Fruit fly (Drosophila melanogaster) whole organism, adult: ENCODE measurements around the gene D12.

Experiments used
- CG11617 ChIP-seq: fragments of 200-800 bp; sonication (Bioruptor generic); optimal IDR thresholded peaks from 2 replicates; lab custom pipeline; 2017; ENCODE audit warnings: mild to moderate bottlenecking, missing biosample characterization, missing genetic modification reagents, missing genetic modification characterization
- CG12768 ChIP-seq: fragments of 200-800 bp; sonication (Bioruptor generic); optimal IDR thresholded peaks from 2 replicates; lab custom pipeline; 2017; ENCODE audit warnings: missing biosample characterization, missing genetic modification characterization, mild to moderate bottlenecking, moderate library complexity, missing genetic modification reagents
- CG14711 ChIP-seq: fragments of 200-800 bp; sonication (Bioruptor generic); optimal IDR thresholded peaks from 2 replicates; lab custom pipeline; 2018; ENCODE audit warnings: missing biosample characterization, mild to moderate bottlenecking, missing genetic modification characterization, moderate library complexity
- CG1620 ChIP-seq: fragments of 200-800 bp; sonication (Bioruptor generic); optimal IDR thresholded peaks from 2 replicates; lab custom pipeline; 2016; ENCODE audit warnings: missing biosample characterization, missing genetic modification characterization
- CG33017 ChIP-seq: fragments of 200-800 bp; sonication (Bioruptor generic); optimal IDR thresholded peaks from 2 replicates; lab custom pipeline; 2018; ENCODE audit warnings: missing biosample characterization, mild to moderate bottlenecking, missing genetic modification characterization, moderate library complexity
- CG5204 ChIP-seq: fragments of 200-800 bp; sonication (Bioruptor generic); optimal IDR thresholded peaks from 2 replicates; lab custom pipeline; 2016; ENCODE audit warnings: missing biosample characterization, missing genetic modification characterization
- CG7045 ChIP-seq: fragments of 200-800 bp; sonication (Bioruptor generic); optimal IDR thresholded peaks from 2 replicates; lab custom pipeline; 2017; ENCODE audit warnings: missing biosample characterization, mild to moderate bottlenecking, missing genetic modification characterization
- CG7101 ChIP-seq: fragments of 200-800 bp; sonication (Bioruptor generic); optimal IDR thresholded peaks from 2 replicates; lab custom pipeline; 2018; ENCODE audit warnings: missing biosample characterization, mild to moderate bottlenecking, missing genetic modification characterization, moderate library complexity
- Clk ChIP-seq: fragments of 200-800 bp; sonication (Bioruptor generic); optimal IDR thresholded peaks from 2 replicates; lab custom pipeline; 2017; ENCODE audit warnings: missing biosample characterization, missing genetic modification characterization
- Crg-1 ChIP-seq: fragments of 200-800 bp; sonication (Bioruptor generic); optimal IDR thresholded peaks from 2 replicates; lab custom pipeline; 2016; ENCODE audit warnings: missing biosample characterization, missing genetic modification characterization
- Hr96 ChIP-seq: fragments of 200-800 bp; sonication (Bioruptor generic); optimal IDR thresholded peaks from 2 replicates; lab custom pipeline; 2016; ENCODE audit warnings: missing biosample characterization, missing genetic modification characterization
- Mnt ChIP-seq: fragments of 200-800 bp; sonication (Bioruptor generic); optimal IDR thresholded peaks from 2 replicates; lab custom pipeline; 2016; ENCODE audit warnings: missing biosample characterization, mild to moderate bottlenecking, missing genetic modification characterization
- bab1 ChIP-seq: fragments of 200-800 bp; sonication (Bioruptor generic); optimal IDR thresholded peaks from 3 replicates; lab custom pipeline; 2019; ENCODE audit warnings: missing biosample characterization, mild to moderate bottlenecking, missing genetic modification characterization, moderate library complexity
- cic ChIP-seq: fragments of 200-800 bp; sonication (Bioruptor generic); optimal IDR thresholded peaks from 2 replicates; lab custom pipeline; 2017; ENCODE audit warnings: missing biosample characterization, mild to moderate bottlenecking, missing genetic modification characterization, moderate library complexity
- cnc ChIP-seq, 2 experiments: fragments of >200 bp; optimal IDR thresholded peaks; 2 replicates each; lab custom pipeline; 2017
- kay ChIP-seq: fragments of 200-800 bp; sonication (Bioruptor generic); peaks from one replicate; lab custom pipeline; 2016; ENCODE audit warnings: missing biosample characterization, missing genetic modification characterization, borderline replicate concordance
- ovo ChIP-seq: fragments of 200-800 bp; sonication (Bioruptor generic); optimal IDR thresholded peaks from 2 replicates; lab custom pipeline; 2016; ENCODE audit warnings: missing biosample characterization, missing genetic modification characterization
- pad ChIP-seq: fragments of 200-800 bp; sonication (Bioruptor generic); optimal IDR thresholded peaks from 3 replicates; lab custom pipeline; 2017; ENCODE audit warnings: missing biosample characterization, missing genetic modification characterization, mild to moderate bottlenecking, moderate library complexity, missing genetic modification reagents
- tj ChIP-seq: fragments of 200-800 bp; sonication (Bioruptor generic); optimal IDR thresholded peaks from 3 replicates; lab custom pipeline; 2017; ENCODE audit warnings: missing biosample characterization, mild to moderate bottlenecking, missing genetic modification characterization, moderate library complexity
- toe ChIP-seq: fragments of 200-800 bp; sonication (Bioruptor generic); optimal IDR thresholded peaks from 2 replicates; lab custom pipeline; 2016; ENCODE audit warnings: missing biosample characterization, missing genetic modification characterization

D12 gene

DNA sequence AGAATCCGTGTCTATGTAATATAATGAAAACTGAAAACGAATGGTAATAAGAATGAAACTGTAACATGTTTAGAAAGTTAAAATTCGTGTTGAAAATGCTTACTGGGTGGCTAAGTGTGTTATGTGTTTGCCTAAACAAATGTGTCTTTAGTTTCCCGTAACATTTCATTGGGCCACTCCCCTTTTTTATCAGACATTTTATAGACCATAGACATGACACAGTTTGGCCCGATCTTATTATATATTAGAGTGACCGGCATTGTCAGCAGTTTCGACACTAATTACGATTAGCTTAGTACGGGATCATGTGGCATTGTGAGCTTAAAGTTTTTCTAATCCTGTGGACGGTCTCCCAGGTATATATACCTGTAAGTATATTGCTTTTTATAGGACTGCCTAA, 39.9 kb upstream of the D12 start, which contains the start of gene CheA29a:
Gene CheA29a (plus strand): TSS at position 301 of the 400 bp plus-strand sequence.
- TF ChIP-seq CG1620 (GFP tag; lab: Kevin White, UChicago) (no peak), Hr96 (no peak), CG7101 (no peak), CG12768 (GFP tag; lab: Kevin White, UChicago) (no peak), bab1 (GFP tag; lab: Kevin White, UChicago) (no peak), pad (GFP tag; lab: Kevin White, UChicago) (no peak), CG7045 (GFP tag; lab: Kevin White, UChicago) (no peak), CG11617 (no peak), kay (GFP tag; lab: Kevin White, UChicago) (no peak), tj (GFP tag; lab: Kevin White, UChicago) (no peak), CG33017 (no peak), toe (no peak), ovo (GFP tag; lab: Kevin White, UChicago) (no peak), Crg-1 (GFP tag; lab: Kevin White, UChicago) (no peak), CG5204 (GFP tag; lab: Kevin White, UChicago) (no peak)

dm6 chr2L:8473448-8473847, 36.3 kb upstream of the D12 start:
- TF ChIP-seq cic (GFP tag; lab: Kevin White, UChicago) (no peak), CG1620 (GFP tag; lab: Kevin White, UChicago) (no peak), Clk (no peak), cnc (optimal IDR thresholded peaks at IDR 0.05; lab: Kevin White, UChicago) (no peak), Hr96 (no peak), Mnt (GFP tag; lab: Kevin White, UChicago) (no peak), pad (GFP tag; lab: Kevin White, UChicago) (no peak), tj (GFP tag; lab: Kevin White, UChicago) (no peak), Crg-1 (GFP tag; lab: Kevin White, UChicago) (no peak), toe (no peak), ovo (GFP tag; lab: Kevin White, UChicago) (no peak), CG5204 (GFP tag; lab: Kevin White, UChicago) (no peak), kay (GFP tag; lab: Kevin White, UChicago) (no peak), CG11617 (no peak)

DNA sequence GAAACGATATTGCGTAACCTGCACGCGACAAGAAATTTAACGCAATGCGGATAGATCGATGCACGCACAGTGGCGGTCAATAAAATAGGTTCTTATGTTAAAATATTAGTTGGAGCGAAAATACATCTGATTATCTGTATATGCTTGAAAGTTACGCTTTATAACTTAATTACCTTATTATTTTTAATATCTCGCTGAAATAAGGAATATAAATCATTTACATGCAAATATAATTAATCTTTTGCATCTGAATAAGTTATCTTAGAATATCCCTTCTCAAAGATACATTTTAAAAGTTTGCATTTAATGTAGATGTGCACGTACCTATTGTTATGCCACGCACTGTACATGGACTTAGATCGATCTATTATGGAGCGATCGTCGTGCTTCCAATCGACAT, 34.5 kb upstream of the D12 start:
- TF ChIP-seq kay (GFP tag; lab: Kevin White, UChicago) (peak; percentile 20), Clk (no peak), CG1620 (GFP tag; lab: Kevin White, UChicago) (no peak), Crg-1 (GFP tag; lab: Kevin White, UChicago) (no peak), ovo (GFP tag; lab: Kevin White, UChicago) (no peak)

dm6 chr2L:8468929-8469681, 31.9 kb upstream of the D12 start:
- TF ChIP-seq Mnt (GFP tag; lab: Kevin White, UChicago) (no peak), CG12768 (GFP tag; lab: Kevin White, UChicago) (no peak), tj (GFP tag; lab: Kevin White, UChicago) (no peak), bab1 (GFP tag; lab: Kevin White, UChicago) (no peak), CG5204 (GFP tag; lab: Kevin White, UChicago) (no peak), ovo (GFP tag; lab: Kevin White, UChicago) (no peak), Clk (no peak), cnc (optimal IDR thresholded peaks at IDR 0.05; lab: Kevin White, UChicago) (no peak), pad (GFP tag; lab: Kevin White, UChicago) (no peak), CG1620 (GFP tag; lab: Kevin White, UChicago) (no peak), CG7045 (GFP tag; lab: Kevin White, UChicago) (no peak), cic (GFP tag; lab: Kevin White, UChicago) (no peak), CG11617 (no peak), CG14711 (tag; lab: Kevin White, UChicago) (no peak), Crg-1 (GFP tag; lab: Kevin White, UChicago) (no peak), kay (GFP tag; lab: Kevin White, UChicago) (no peak)

dm6 chr2L:8466643-8467042, 29.5 kb upstream of the D12 start, which contains the start of gene dachs:
TSS of gene dachs (plus strand) at chr2L:8466817.
- no peak for TF ChIP-seq CG33017
- TF ChIP-seq CG5204 (GFP tag; lab: Kevin White, UChicago), result no peak
- no peak for TF ChIP-seq CG14711 (tag; lab: Kevin White, UChicago)
- TF ChIP-seq CG7101, result no peak
- no peak for TF ChIP-seq CG11617
- no peak for TF ChIP-seq CG12768 (GFP tag; lab: Kevin White, UChicago)
- no peak for TF ChIP-seq cnc (optimal IDR thresholded peaks at IDR 0.05; lab: Kevin White, UChicago)
- no peak for TF ChIP-seq CG1620 (GFP tag; lab: Kevin White, UChicago)
- TF ChIP-seq ovo (GFP tag; lab: Kevin White, UChicago), result no peak
- no peak for TF ChIP-seq toe
- no peak for TF ChIP-seq Mnt (GFP tag; lab: Kevin White, UChicago)
- TF ChIP-seq Hr96, result no peak
- no peak for TF ChIP-seq Crg-1 (GFP tag; lab: Kevin White, UChicago)
- TF ChIP-seq kay (GFP tag; lab: Kevin White, UChicago), result no peak
- TF ChIP-seq pad (GFP tag; lab: Kevin White, UChicago), result no peak
- no peak for TF ChIP-seq CG7045 (GFP tag; lab: Kevin White, UChicago)

dm6 chr2L:8464107-8464582, 27.0 kb upstream of the D12 start, which contains the start of gene prg:
TSS of gene prg (plus strand) at chr2L:8464488.
- TF ChIP-seq bab1 (GFP tag; lab: Kevin White, UChicago) (peak; percentile 75), ovo (GFP tag; lab: Kevin White, UChicago) (no peak), Mnt (GFP tag; lab: Kevin White, UChicago) (peak; percentile 21), CG11617 (peak; percentile 71), tj (GFP tag; lab: Kevin White, UChicago) (peak; percentile 29), pad (GFP tag; lab: Kevin White, UChicago) (peak; percentile 37), CG14711 (tag; lab: Kevin White, UChicago) (peak; percentile 56), cic (GFP tag; lab: Kevin White, UChicago) (peak; percentile 49), Hr96 (peak; percentile 68), Crg-1 (GFP tag; lab: Kevin White, UChicago) (no peak), cnc (optimal IDR thresholded peaks at IDR 0.05; lab: Kevin White, UChicago) (no peak), toe (peak; percentile 76), CG7045 (GFP tag; lab: Kevin White, UChicago) (peak; percentile 76), CG12768 (GFP tag; lab: Kevin White, UChicago) (peak; percentile 67), CG7101 (peak; percentile 64), CG33017 (peak; percentile 58), Clk (peak; percentile 38), kay (GFP tag; lab: Kevin White, UChicago) (peak; percentile 93), CG5204 (GFP tag; lab: Kevin White, UChicago) (no peak), CG1620 (GFP tag; lab: Kevin White, UChicago) (peak; percentile 41)
